Worm (Caenorhabditis elegans) whole organism, L2 larva: Measurements from ENCODE around the gene zig-3.

Experiments used
- ceh-16 ChIP-seq: fragments of 150-350 bp; optimal IDR thresholded peaks from 2 replicates; lab custom pipeline; 2014; ENCODE audit warnings: missing biosample characterization, missing genetic modification characterization
- fos-1 ChIP-seq: fragments of 150-350 bp; optimal IDR thresholded peaks from 2 replicates; lab custom pipeline; 2014; ENCODE audit warnings: missing biosample characterization, missing genetic modification characterization
- lin-11 ChIP-seq: fragments of 150-350 bp; sonication (generic microtip); optimal IDR thresholded peaks from 2 replicates; lab custom pipeline; 2014; ENCODE audit warnings: missing biosample characterization, missing genetic modification characterization, inconsistent platforms, mixed read lengths
- mab-5 ChIP-seq: fragments of 150-350 bp; optimal IDR thresholded peaks from 2 replicates; lab custom pipeline; 2014; ENCODE audit warnings: missing biosample characterization, missing genetic modification characterization
- nhr-237 ChIP-seq: fragments of 150-350 bp; optimal IDR thresholded peaks from 2 replicates; lab custom pipeline; 2014; ENCODE audit warnings: missing biosample characterization, missing genetic modification characterization

DNA sequence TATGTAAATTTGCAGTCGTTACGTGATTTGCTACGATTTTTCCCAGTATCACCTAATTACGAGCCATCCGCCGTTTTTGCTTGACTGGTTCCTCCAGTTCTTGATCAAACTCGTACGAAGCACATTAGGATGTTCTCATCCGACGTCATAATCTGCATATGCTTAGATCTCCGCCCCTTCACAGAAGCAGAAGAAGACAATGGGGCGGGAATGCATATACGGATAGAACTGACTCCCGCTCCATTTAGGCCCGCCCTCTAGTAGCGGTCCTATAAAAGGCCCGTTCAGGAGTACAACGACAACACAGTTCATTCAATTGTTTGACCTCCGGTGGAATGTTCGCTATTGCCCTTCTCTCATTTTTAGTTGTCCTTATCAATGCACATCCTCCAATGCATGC lies 5.4 kb upstream of the zig-3 start, which contains the start of gene zig-4:
- TF ChIP-seq nhr-237 (tag; lab: Kevin White, UChicago) (no peak), ceh-16 (no peak), lin-11 (tag; lab: Kevin White, UChicago) (no peak), mab-5 (tag; lab: Kevin White, UChicago) (no peak), fos-1 (tag; lab: Kevin White, UChicago) (no peak)
